Worm (Caenorhabditis elegans) whole organism, L1 larva: ENCODE results near the gene E04D5.5.
A peak's percentile ranks its signal among the peaks of the same experiment; 100 is the strongest.

Source experiments
- C04F5.9 ChIP-seq: sonication (generic microtip); optimal IDR thresholded peaks from 2 replicates; lab custom pipeline; 2016; ENCODE audit warnings: missing genetic modification characterization, missing compliant biosample characterization
- Y116A8C.19 ChIP-seq: sonication (generic microtip); optimal IDR thresholded peaks from 2 replicates; lab custom pipeline; 2016; ENCODE audit warnings: missing compliant biosample characterization, missing genetic modification characterization, borderline replicate concordance
- aha-1 ChIP-seq: fragments of 150-350 bp; optimal IDR thresholded peaks from 2 replicates; lab custom pipeline; 2014; ENCODE audit warnings: missing biosample characterization, missing genetic modification characterization
- aly-2 ChIP-seq: fragments of 150-350 bp; optimal IDR thresholded peaks from 2 replicates; lab custom pipeline; 2014; ENCODE audit warnings: missing biosample characterization, missing genetic modification characterization
- ama-1 ChIP-seq: fragments of 150-350 bp; optimal IDR thresholded peaks from 2 replicates; lab custom pipeline; 2014
- blmp-1 ChIP-seq: fragments of 150-350 bp; optimal IDR thresholded peaks from 2 replicates; lab custom pipeline; 2014; ENCODE audit warnings: missing biosample characterization, missing genetic modification characterization
- ceh-82 ChIP-seq, 3 experiments: fragments of 150-350 bp in 1 of 3; sonication (generic microtip) in 2 of 3; optimal IDR thresholded peaks; 2 replicates each; lab custom pipeline; 2014 to 2017; ENCODE audit warnings: missing biosample characterization in 3 of 3, missing genetic modification characterization in 3 of 3
- ceh-90 ChIP-seq: sonication (generic microtip); optimal IDR thresholded peaks from 2 replicates; lab custom pipeline; 2016; ENCODE audit warnings: missing genetic modification characterization, missing compliant biosample characterization
- dpl-1 ChIP-seq, 3 experiments: fragments of 150-350 bp in 2 of 3; sonication (generic microtip) in 1 of 3; optimal IDR thresholded peaks; 2 replicates each; lab custom pipeline; 2014 to 2017; ENCODE audit warnings: missing biosample characterization in 3 of 3, missing genetic modification characterization in 3 of 3, missing genetic modification reagents in 3 of 3
- dsc-1 ChIP-seq: sonication (generic microtip); optimal IDR thresholded peaks from 2 replicates; lab custom pipeline; 2016; ENCODE audit warnings: mild to moderate bottlenecking, missing genetic modification characterization, missing compliant biosample characterization
- efl-3 ChIP-seq: fragments of 200-800 bp; sonication (Bioruptor generic); optimal IDR thresholded peaks from 2 replicates; lab custom pipeline; 2018; ENCODE audit warnings: mild to moderate bottlenecking, missing genetic modification characterization, missing compliant biosample characterization
- elt-2 ChIP-seq: sonication (generic microtip); optimal IDR thresholded peaks from 2 replicates; lab custom pipeline; 2016; ENCODE audit warnings: missing genetic modification characterization, mild to moderate bottlenecking, inconsistent platforms, missing compliant biosample characterization, missing genetic modification reagents
- fkh-10 ChIP-seq: sonication (generic microtip); optimal IDR thresholded peaks from 2 replicates; lab custom pipeline; 2017; ENCODE audit warnings: missing biosample characterization, missing genetic modification reagents, missing genetic modification characterization
- fkh-4 ChIP-seq: sonication (generic microtip); optimal IDR thresholded peaks from 2 replicates; lab custom pipeline; 2016; ENCODE audit warnings: missing compliant biosample characterization, missing genetic modification characterization, borderline replicate concordance
- fkh-8 ChIP-seq: sonication (generic microtip); optimal IDR thresholded peaks from 2 replicates; lab custom pipeline; 2016; ENCODE audit warnings: mild to moderate bottlenecking, missing genetic modification characterization, missing compliant biosample characterization
- fos-1 ChIP-seq: fragments of 150-350 bp; optimal IDR thresholded peaks from 2 replicates; lab custom pipeline; 2014; ENCODE audit warnings: missing biosample characterization, missing genetic modification characterization
- hlh-17 ChIP-seq: fragments of 200-800 bp; sonication (Bioruptor generic); optimal IDR thresholded peaks from 2 replicates; lab custom pipeline; 2018; ENCODE audit warnings: missing genetic modification characterization, mild to moderate bottlenecking, missing compliant biosample characterization, moderate library complexity, borderline replicate concordance
- hlh-4 ChIP-seq: sonication (generic microtip); optimal IDR thresholded peaks from 2 replicates; lab custom pipeline; 2016; ENCODE audit warnings: mild to moderate bottlenecking, missing genetic modification characterization, missing compliant biosample characterization
- hpl-2 ChIP-seq: fragments of 150-350 bp; optimal IDR thresholded peaks from 2 replicates; lab custom pipeline; 2014; ENCODE audit warnings: missing biosample characterization, missing genetic modification reagents, missing genetic modification characterization
- isw-1 ChIP-seq: fragments of 200-800 bp; sonication (Bioruptor generic); IDR thresholded peaks from 2 replicates; pipeline ENCODE4 v1.3.6; 2022; ENCODE audit warnings: missing genetic modification characterization, missing compliant biosample characterization
- jun-1 ChIP-seq: fragments of 150-350 bp; optimal IDR thresholded peaks from 2 replicates; lab custom pipeline; 2014; ENCODE audit warnings: missing biosample characterization, missing genetic modification reagents, missing genetic modification characterization
- lin-13 ChIP-seq: fragments of 150-350 bp; optimal IDR thresholded peaks from 2 replicates; lab custom pipeline; 2014; ENCODE audit warnings: missing biosample characterization, missing genetic modification reagents, missing genetic modification characterization
- lin-14 ChIP-seq: fragments of 200-800 bp; sonication (Bioruptor generic); optimal IDR thresholded peaks from 2 replicates; lab custom pipeline; 2018; ENCODE audit warnings: mild to moderate bottlenecking, missing genetic modification characterization, moderate library complexity, missing compliant biosample characterization
- lin-15B ChIP-seq: fragments of 150-350 bp; sonication (generic microtip); optimal IDR thresholded peaks from 3 replicates; lab custom pipeline; 2014; ENCODE audit warnings: missing biosample characterization, missing genetic modification characterization
- lin-35 ChIP-seq, 2 experiments: fragments of 150-350 bp; optimal IDR thresholded peaks; 2 replicates each; lab custom pipeline; 2014; ENCODE audit warnings: missing biosample characterization in 2 of 2, missing genetic modification characterization in 2 of 2, missing genetic modification reagents in 2 of 2
- lin-39 ChIP-seq: fragments of 150-350 bp; optimal IDR thresholded peaks from 2 replicates; lab custom pipeline; 2014; ENCODE audit warnings: missing biosample characterization, missing genetic modification reagents, missing genetic modification characterization
- lir-3 ChIP-seq: sonication (generic microtip); optimal IDR thresholded peaks from 2 replicates; lab custom pipeline; 2016; ENCODE audit warnings: mild to moderate bottlenecking, missing genetic modification characterization, moderate library complexity, missing compliant biosample characterization; ENCODE audit not compliant: poor library complexity
- lsy-2 ChIP-seq, 2 experiments: fragments of 150-350 bp; optimal IDR thresholded peaks; 2 replicates each; lab custom pipeline; 2014; ENCODE audit warnings: missing biosample characterization in 2 of 2, missing genetic modification characterization in 2 of 2
- mab-9 ChIP-seq: fragments of 200-800 bp; sonication (Bioruptor generic); IDR thresholded peaks from 2 replicates; pipeline ENCODE4 v1.3.6; 2022; ENCODE audit warnings: missing genetic modification reagents, missing genetic modification characterization, missing compliant biosample characterization
- mdl-1 ChIP-seq, 2 experiments: fragments of 150-350 bp; optimal IDR thresholded peaks; 2 replicates each; lab custom pipeline; 2014 to 2017; ENCODE audit warnings: missing biosample characterization in 2 of 2, missing genetic modification characterization in 2 of 2, inconsistent platforms in 1 of 2
- mef-2 ChIP-seq: fragments of 150-350 bp; optimal IDR thresholded peaks from 2 replicates; lab custom pipeline; 2014; ENCODE audit warnings: missing biosample characterization, missing genetic modification characterization
- nhr-19 ChIP-seq: fragments of 200-800 bp; sonication (Bioruptor generic); conservative IDR thresholded peaks from 2 replicates; pipeline ENCODE4 v1.3.6; 2022; ENCODE audit warnings: missing genetic modification characterization, missing compliant biosample characterization
- nhr-20 ChIP-seq: sonication (generic microtip); optimal IDR thresholded peaks from 2 replicates; lab custom pipeline; 2016; ENCODE audit warnings: mild to moderate bottlenecking, missing genetic modification characterization, missing compliant biosample characterization
- nhr-237 ChIP-seq: fragments of 150-350 bp; optimal IDR thresholded peaks from 2 replicates; lab custom pipeline; 2014; ENCODE audit warnings: missing biosample characterization, missing genetic modification characterization
- nhr-47 ChIP-seq: sonication (generic microtip); optimal IDR thresholded peaks from 2 replicates; lab custom pipeline; 2016; ENCODE audit warnings: mild to moderate bottlenecking, missing genetic modification characterization, moderate library complexity, missing compliant biosample characterization
- nhr-71 ChIP-seq: sonication (generic microtip); optimal IDR thresholded peaks from 2 replicates; lab custom pipeline; 2016; ENCODE audit warnings: mild to moderate bottlenecking, missing genetic modification characterization, moderate library complexity, missing compliant biosample characterization
- nhr-76 ChIP-seq: sonication (generic microtip); optimal IDR thresholded peaks from 2 replicates; lab custom pipeline; 2017; ENCODE audit warnings: missing biosample characterization, missing genetic modification characterization
- nhr-77 ChIP-seq: fragments of 150-350 bp; optimal IDR thresholded peaks from 2 replicates; lab custom pipeline; 2014; ENCODE audit warnings: missing biosample characterization, missing genetic modification characterization
- nhr-90 ChIP-seq: sonication (generic microtip); optimal IDR thresholded peaks from 2 replicates; lab custom pipeline; 2016; ENCODE audit warnings: mild to moderate bottlenecking, missing genetic modification characterization, missing compliant biosample characterization; ENCODE audit not compliant: poor library complexity
- pag-3 ChIP-seq: sonication (generic microtip); optimal IDR thresholded peaks from 2 replicates; lab custom pipeline; 2017; ENCODE audit warnings: missing genetic modification characterization, mild to moderate bottlenecking, missing compliant biosample characterization, antibody characterized with exemption, borderline replicate concordance; ENCODE audit not compliant: insufficient read depth
- rnt-1 ChIP-seq: sonication (generic microtip); optimal IDR thresholded peaks from 2 replicates; lab custom pipeline; 2016; ENCODE audit warnings: mild to moderate bottlenecking, missing genetic modification characterization, moderate library complexity, missing compliant biosample characterization
- skn-1 ChIP-seq: fragments of 150-350 bp; optimal IDR thresholded peaks from 2 replicates; lab custom pipeline; 2014; ENCODE audit warnings: missing biosample characterization, missing genetic modification characterization
- sox-4 ChIP-seq: sonication (generic microtip); optimal IDR thresholded peaks from 2 replicates; lab custom pipeline; 2016; ENCODE audit warnings: missing genetic modification characterization, missing compliant biosample characterization
- swsn-7 ChIP-seq: sonication (generic microtip); optimal IDR thresholded peaks from 2 replicates; lab custom pipeline; 2016; ENCODE audit warnings: missing genetic modification characterization, missing compliant biosample characterization
- tbx-2 ChIP-seq: sonication (generic microtip); optimal IDR thresholded peaks from 2 replicates; lab custom pipeline; 2016; ENCODE audit warnings: missing genetic modification characterization, missing compliant biosample characterization
- unc-62 ChIP-seq: fragments of 150-350 bp; optimal IDR thresholded peaks from 2 replicates; lab custom pipeline; 2014; ENCODE audit warnings: missing biosample characterization, missing genetic modification reagents, missing genetic modification characterization
- xbp-1 ChIP-seq: sonication (generic microtip); optimal IDR thresholded peaks from 2 replicates; lab custom pipeline; 2016; ENCODE audit warnings: missing genetic modification characterization, missing compliant biosample characterization
- zag-1 ChIP-seq: fragments of 150-350 bp; optimal IDR thresholded peaks from 2 replicates; lab custom pipeline; 2014; ENCODE audit warnings: missing biosample characterization, missing genetic modification characterization
- ztf-11 ChIP-seq, 2 experiments: sonication (generic microtip); optimal IDR thresholded peaks; 2 replicates each; lab custom pipeline; 2016 to 2017; ENCODE audit warnings: missing genetic modification characterization in 2 of 2, missing biosample characterization in 1 of 2, missing compliant biosample characterization in 1 of 2
- ztf-4 ChIP-seq: fragments of 150-350 bp; optimal IDR thresholded peaks from 2 replicates; lab custom pipeline; 2014; ENCODE audit warnings: missing biosample characterization, missing genetic modification characterization

The E04D5.5 gene

ce11 chrII:10384680-10385383 is 26.3 kb upstream of the E04D5.5 start, which contains the start of gene ztf-27 (continued):
- TF ChIP-seq blmp-1 (tag; lab: Kevin White, UChicago), result peak; percentile 82
- no peak for TF ChIP-seq nhr-237
- no peak for TF ChIP-seq unc-62 (GFP tag; lab: Kevin White, UChicago)
- TF ChIP-seq ztf-11 (tag; optimal IDR thresholded peaks at IDR 0.05; lab: Kevin White, UChicago), result no peak
- TF ChIP-seq swsn-7, result peak; percentile 14
- peak; percentile 69 for TF ChIP-seq lin-14 (GFP tag; lab: Kevin White, UChicago)
- TF ChIP-seq fos-1 (tag; lab: Kevin White, UChicago), result no peak
- no peak for TF ChIP-seq efl-3 (GFP tag; lab: Kevin White, UChicago)
- TF ChIP-seq fkh-4 (tag; lab: Kevin White, UChicago), result no peak
- no peak for TF ChIP-seq dsc-1
- TF ChIP-seq nhr-71 (tag; lab: Kevin White, UChicago), result peak; percentile 62
- no peak for TF ChIP-seq hlh-4 (tag; lab: Kevin White, UChicago)
- TF ChIP-seq lir-3 (tag; lab: Kevin White, UChicago), result peak; percentile 18
- no peak for TF ChIP-seq ztf-4
- no peak for TF ChIP-seq Y116A8C.19 (tag; lab: Kevin White, UChicago)
- TF ChIP-seq hlh-17, result no peak
- TF ChIP-seq xbp-1 (tag; lab: Kevin White, UChicago), result peak; percentile 1
- peak; percentile 64 for TF ChIP-seq nhr-20 (tag; lab: Kevin White, UChicago)
- no peak for TF ChIP-seq aly-2
- peak; percentile 30 for TF ChIP-seq skn-1 (tag; lab: Kevin White, UChicago)
- peak in 1 of 2 experiments; percentile 54 for TF ChIP-seq lsy-2 (tag; optimal IDR thresholded peaks at IDR 0.05; lab: Kevin White, UChicago)
- no peak for TF ChIP-seq ceh-90 (tag; lab: Kevin White, UChicago)
- TF ChIP-seq rnt-1, result peak; percentile 51
- peak; percentile 37 for TF ChIP-seq nhr-19
- no peak for TF ChIP-seq zag-1 (tag; lab: Kevin White, UChicago)
- no peak for TF ChIP-seq aha-1 (tag; lab: Kevin White, UChicago)
- peak in 1 of 2 experiments; percentile 50 for TF ChIP-seq lin-35 (GFP tag; optimal IDR thresholded peaks at IDR 0.05; lab: Kevin White, UChicago)
- peak; percentile 28 for TF ChIP-seq jun-1 (tag; lab: Kevin White, UChicago)
- no peak for TF ChIP-seq elt-2
- TF ChIP-seq fkh-8, result no peak
- no peak for TF ChIP-seq hpl-2 (GFP tag; lab: Kevin White, UChicago)
- peak; percentile 48 for TF ChIP-seq nhr-47 (tag; lab: Kevin White, UChicago)

ce11 chrII:10388041-10388706 is 22.9 kb upstream of the E04D5.5 start:
- TF ChIP-seq lin-39 (tag; lab: Kevin White, UChicago) (no peak), nhr-77 (tag; lab: Kevin White, UChicago) (peak; percentile 37), mab-9 (GFP tag; lab: Robert Waterston, UW) (peak; percentile 51; the same call in 1 of the 2 replicates), lin-35 (GFP tag; optimal IDR thresholded peaks at IDR 0.05; lab: Kevin White, UChicago) (peak; percentile 57 to 76), lin-15B (tag; lab: Kevin White, UChicago) (peak; percentile 54), mdl-1 (tag; optimal IDR thresholded peaks at IDR 0.05; lab: Kevin White, UChicago) (peak in 1 of 2 experiments; percentile 44), nhr-19 (peak; percentile 82), lir-3 (tag; lab: Kevin White, UChicago) (peak; percentile 65), nhr-76 (tag; lab: Kevin White, UChicago) (no peak), sox-4 (tag; lab: Kevin White, UChicago) (no peak), mef-2 (tag; lab: Kevin White, UChicago) (no peak), C04F5.9 (tag; lab: Kevin White, UChicago) (peak; percentile 2), dpl-1 (GFP tag; optimal IDR thresholded peaks at IDR 0.05; lab: Kevin White, UChicago) (peak; percentile 55 to 72 (median 69)), lin-13 (peak; percentile 47), pag-3 (no peak), ceh-82 (tag; optimal IDR thresholded peaks at IDR 0.05; lab: Kevin White, UChicago) (peak; percentile 70 to 76 (median 73)), nhr-90 (tag; lab: Kevin White, UChicago) (peak; percentile 70), tbx-2 (peak; percentile 69), isw-1 (GFP tag; lab: Robert Waterston, UW) (peak; percentile 52), hpl-2 (GFP tag; lab: Kevin White, UChicago) (no peak), ama-1 (peak; percentile 16), unc-62 (GFP tag; lab: Kevin White, UChicago) (no peak), fkh-10 (GFP tag; lab: Kevin White, UChicago) (no peak)
